Worm (Caenorhabditis elegans): Measurements from ENCODE around the gene srx-14.

srx-14 gene

ce11 chrIV:1093870-1094564 is 19.5 kb downstream of the srx-14 start, which contains the start of the genes cct-8 and Y55F3AR.2:
TSS of gene cct-8 (minus strand) at chrIV:1093920.
TSS of gene Y55F3AR.2 (plus strand) at chrIV:1094541.
- TF ChIP-seq T23F11.4 (GFP tag; optimal IDR thresholded peaks at IDR 0.05) (peak; percentile 44), pat-9 (tag; optimal IDR thresholded peaks at IDR 0.05) (peak; percentile 60), ceh-34 (tag; optimal IDR thresholded peaks at IDR 0.05) (peak; percentile 72), dmd-4 (tag; optimal IDR thresholded peaks at IDR 0.05; ENCODE audit: borderline replicate concordance) (no peak), unc-86 (tag; optimal IDR thresholded peaks at IDR 0.05) (peak; percentile 88), dve-1 (tag; optimal IDR thresholded peaks at IDR 0.05) (peak; percentile 43), lim-6 (tag; optimal IDR thresholded peaks at IDR 0.05) (peak; percentile 16), unc-3 (GFP tag; conservative IDR thresholded peaks at IDR 0.05) (peak; percentile 51; the same call in 1 of the 2 replicates), unc-3 (tag; optimal IDR thresholded peaks at IDR 0.05) (peak; percentile 53), ceh-14 (tag; optimal IDR thresholded peaks at IDR 0.05) (peak; percentile 83), ahr-1 (tag; optimal IDR thresholded peaks at IDR 0.05) (peak; percentile 16), syd-9 (tag; optimal IDR thresholded peaks at IDR 0.05) (peak; percentile 9), tbx-2 (tag; optimal IDR thresholded peaks at IDR 0.05) (peak; percentile 81), ets-4 (tag; optimal IDR thresholded peaks at IDR 0.05) (peak; percentile 64), lin-11 (tag; optimal IDR thresholded peaks at IDR 0.05) (peak; percentile 42), gmeb-2 (tag; optimal IDR thresholded peaks at IDR 0.05) (peak; percentile 45), pax-1 (tag; optimal IDR thresholded peaks at IDR 0.05) (peak; percentile 52), pha-2 (tag; optimal IDR thresholded peaks at IDR 0.05) (peak; percentile 46), nfya-1 (tag; optimal IDR thresholded peaks at IDR 0.05) (peak; percentile 97), ttx-3 (tag; optimal IDR thresholded peaks at IDR 0.05) (peak; percentile 66), sox-2 (GFP tag; IDR thresholded peaks at IDR 0.05) (peak; percentile 75), npax-4 (tag; optimal IDR thresholded peaks at IDR 0.05) (no peak), che-1 (tag; optimal IDR thresholded peaks at IDR 0.05) (peak; percentile 40), hlh-30 (tag; optimal IDR thresholded peaks at IDR 0.05; ENCODE audit: insufficient read depth) (peak; percentile 40), madf-2 (tag; optimal IDR thresholded peaks at IDR 0.05) (peak; percentile 71), ztf-16 (tag; optimal IDR thresholded peaks at IDR 0.05) (peak; percentile 72), ceh-48 (tag; optimal IDR thresholded peaks at IDR 0.05) (peak; percentile 31), ceh-19 (GFP tag; optimal IDR thresholded peaks at IDR 0.05) (peak; percentile 51), unc-55 (GFP tag; optimal IDR thresholded peaks at IDR 0.05) (peak; percentile 35), C38D4.7 (GFP tag; optimal IDR thresholded peaks at IDR 0.05) (peak; percentile 27), pha-4 (tag; optimal IDR thresholded peaks at IDR 0.05) (no peak), elt-2 (tag; optimal IDR thresholded peaks at IDR 0.05) (peak; percentile 77), C08G9.2 (tag; optimal IDR thresholded peaks at IDR 0.05) (peak; percentile 63), elt-4 (tag; optimal IDR thresholded peaks at IDR 0.05) (no peak), eyg-1 (tag; optimal IDR thresholded peaks at IDR 0.05) (peak; percentile 33), ceh-31 (tag; optimal IDR thresholded peaks at IDR 0.05) (peak; percentile 76), rnt-1 (tag; optimal IDR thresholded peaks at IDR 0.05) (peak; percentile 67), hlh-8 (tag; optimal IDR thresholded peaks at IDR 0.05) (peak; percentile 10), ceh-9 (tag; optimal IDR thresholded peaks at IDR 0.05) (no peak), ama-1 (optimal IDR thresholded peaks at IDR 0.05) (no peak), pqm-1 (tag; optimal IDR thresholded peaks at IDR 0.05) (no peak), unc-42 (tag; optimal IDR thresholded peaks at IDR 0.05) (peak; percentile 80), ceh-18 (tag; optimal IDR thresholded peaks at IDR 0.05) (peak; percentile 80), hlh-15 (tag; optimal IDR thresholded peaks at IDR 0.05) (no peak), ceh-6 (GFP tag; optimal IDR thresholded peaks at IDR 0.05) (peak; percentile 40), ceh-30 (tag; optimal IDR thresholded peaks at IDR 0.05) (no peak), pros-1 (tag; optimal IDR thresholded peaks at IDR 0.05) (no peak)

Data from whole organism, late embryonic.